Worm (Caenorhabditis elegans) whole organism, L1 larva: ENCODE measurements around the gene zif-1.
A peak's percentile ranks its signal among the peaks of the same experiment; 100 is the strongest.

Experiments
- C16A3.4 ChIP-seq: fragments of 150-350 bp; optimal IDR thresholded peaks from 2 replicates; lab custom pipeline; 2014; ENCODE audit warnings: missing biosample characterization, missing genetic modification characterization
- C34B4.2 ChIP-seq: sonication (generic microtip); optimal IDR thresholded peaks from 2 replicates; lab custom pipeline; 2017; ENCODE audit warnings: mild to moderate bottlenecking, missing genetic modification characterization, missing compliant biosample characterization
- Y116A8C.19 ChIP-seq: sonication (generic microtip); optimal IDR thresholded peaks from 2 replicates; lab custom pipeline; 2016; ENCODE audit warnings: missing compliant biosample characterization, missing genetic modification characterization, borderline replicate concordance
- alr-1 ChIP-seq: fragments of 200-800 bp; sonication (Bioruptor generic); optimal IDR thresholded peaks from 2 replicates; lab custom pipeline; 2018; ENCODE audit warnings: borderline replicate concordance, mild to moderate bottlenecking, missing genetic modification characterization, missing compliant biosample characterization
- blmp-1 ChIP-seq: fragments of 150-350 bp; optimal IDR thresholded peaks from 2 replicates; lab custom pipeline; 2014; ENCODE audit warnings: missing biosample characterization, missing genetic modification characterization
- dpl-1 ChIP-seq, 3 experiments: fragments of 150-350 bp in 2 of 3; sonication (generic microtip) in 1 of 3; optimal IDR thresholded peaks; 2 replicates each; lab custom pipeline; 2014 to 2017; ENCODE audit warnings: missing biosample characterization in 3 of 3, missing genetic modification characterization in 3 of 3, missing genetic modification reagents in 3 of 3
- dsc-1 ChIP-seq: sonication (generic microtip); optimal IDR thresholded peaks from 2 replicates; lab custom pipeline; 2016; ENCODE audit warnings: mild to moderate bottlenecking, missing genetic modification characterization, missing compliant biosample characterization
- efl-1 ChIP-seq, 4 experiments: fragments of 150-350 bp; optimal IDR thresholded peaks in 3 of 4; peaks in 1 of 4; 1 replicate in 1 of 4; 2 replicates in 3 of 4; lab custom pipeline; 2014; ENCODE audit warnings: missing biosample characterization in 2 of 4, missing genetic modification characterization in 2 of 4, missing genetic modification reagents in 2 of 4
- egl-13 ChIP-seq: sonication (generic microtip); optimal IDR thresholded peaks from 2 replicates; lab custom pipeline; 2016; ENCODE audit warnings: missing genotype, missing genetic modification reagents, missing genetic modification characterization, missing compliant biosample characterization
- elt-3 ChIP-seq, 6 experiments: fragments of 150-350 bp in 1 of 6; sonication (generic microtip); optimal IDR thresholded peaks; 2 replicates each; lab custom pipeline; 2017 to 2018; ENCODE audit warnings: missing biosample characterization in 6 of 6, missing genetic modification characterization in 6 of 6, inconsistent platforms in 1 of 6
- fkh-8 ChIP-seq: sonication (generic microtip); optimal IDR thresholded peaks from 2 replicates; lab custom pipeline; 2016; ENCODE audit warnings: mild to moderate bottlenecking, missing genetic modification characterization, missing compliant biosample characterization
- fos-1 ChIP-seq: fragments of 150-350 bp; optimal IDR thresholded peaks from 2 replicates; lab custom pipeline; 2014; ENCODE audit warnings: missing biosample characterization, missing genetic modification characterization
- hlh-17 ChIP-seq: fragments of 200-800 bp; sonication (Bioruptor generic); optimal IDR thresholded peaks from 2 replicates; lab custom pipeline; 2018; ENCODE audit warnings: missing genetic modification characterization, mild to moderate bottlenecking, missing compliant biosample characterization, moderate library complexity, borderline replicate concordance
- irx-1 ChIP-seq: sonication (generic microtip); optimal IDR thresholded peaks from 2 replicates; lab custom pipeline; 2016; ENCODE audit warnings: missing genetic modification characterization, missing compliant biosample characterization
- isw-1 ChIP-seq: fragments of 200-800 bp; sonication (Bioruptor generic); IDR thresholded peaks from 2 replicates; pipeline ENCODE4 v1.3.6; 2022; ENCODE audit warnings: missing genetic modification characterization, missing compliant biosample characterization
- lin-14 ChIP-seq: fragments of 200-800 bp; sonication (Bioruptor generic); optimal IDR thresholded peaks from 2 replicates; lab custom pipeline; 2018; ENCODE audit warnings: mild to moderate bottlenecking, missing genetic modification characterization, moderate library complexity, missing compliant biosample characterization
- lin-15B ChIP-seq: fragments of 150-350 bp; sonication (generic microtip); optimal IDR thresholded peaks from 3 replicates; lab custom pipeline; 2014; ENCODE audit warnings: missing biosample characterization, missing genetic modification characterization
- lin-35 ChIP-seq, 2 experiments: fragments of 150-350 bp; optimal IDR thresholded peaks; 2 replicates each; lab custom pipeline; 2014; ENCODE audit warnings: missing biosample characterization in 2 of 2, missing genetic modification characterization in 2 of 2, missing genetic modification reagents in 2 of 2
- lir-3 ChIP-seq: sonication (generic microtip); optimal IDR thresholded peaks from 2 replicates; lab custom pipeline; 2016; ENCODE audit warnings: mild to moderate bottlenecking, missing genetic modification characterization, moderate library complexity, missing compliant biosample characterization; ENCODE audit not compliant: poor library complexity
- lsy-2 ChIP-seq, 2 experiments: fragments of 150-350 bp; optimal IDR thresholded peaks; 2 replicates each; lab custom pipeline; 2014; ENCODE audit warnings: missing biosample characterization in 2 of 2, missing genetic modification characterization in 2 of 2
- mab-9 ChIP-seq: fragments of 200-800 bp; sonication (Bioruptor generic); IDR thresholded peaks from 2 replicates; pipeline ENCODE4 v1.3.6; 2022; ENCODE audit warnings: missing genetic modification reagents, missing genetic modification characterization, missing compliant biosample characterization
- mdl-1 ChIP-seq, 2 experiments: fragments of 150-350 bp; optimal IDR thresholded peaks; 2 replicates each; lab custom pipeline; 2014 to 2017; ENCODE audit warnings: missing biosample characterization in 2 of 2, missing genetic modification characterization in 2 of 2, inconsistent platforms in 1 of 2
- mep-1 ChIP-seq: fragments of 150-350 bp; optimal IDR thresholded peaks from 2 replicates; lab custom pipeline; 2014; ENCODE audit warnings: missing biosample characterization, missing genetic modification characterization
- nhr-19 ChIP-seq: fragments of 200-800 bp; sonication (Bioruptor generic); conservative IDR thresholded peaks from 2 replicates; pipeline ENCODE4 v1.3.6; 2022; ENCODE audit warnings: missing genetic modification characterization, missing compliant biosample characterization
- nhr-20 ChIP-seq: sonication (generic microtip); optimal IDR thresholded peaks from 2 replicates; lab custom pipeline; 2016; ENCODE audit warnings: mild to moderate bottlenecking, missing genetic modification characterization, missing compliant biosample characterization
- nhr-237 ChIP-seq: fragments of 150-350 bp; optimal IDR thresholded peaks from 2 replicates; lab custom pipeline; 2014; ENCODE audit warnings: missing biosample characterization, missing genetic modification characterization
- nhr-28 ChIP-seq: fragments of 150-350 bp; optimal IDR thresholded peaks from 2 replicates; lab custom pipeline; 2014; ENCODE audit warnings: missing biosample characterization, missing genetic modification characterization
- nhr-47 ChIP-seq: sonication (generic microtip); optimal IDR thresholded peaks from 2 replicates; lab custom pipeline; 2016; ENCODE audit warnings: mild to moderate bottlenecking, missing genetic modification characterization, moderate library complexity, missing compliant biosample characterization
- nhr-71 ChIP-seq: sonication (generic microtip); optimal IDR thresholded peaks from 2 replicates; lab custom pipeline; 2016; ENCODE audit warnings: mild to moderate bottlenecking, missing genetic modification characterization, moderate library complexity, missing compliant biosample characterization
- nhr-76 ChIP-seq: sonication (generic microtip); optimal IDR thresholded peaks from 2 replicates; lab custom pipeline; 2017; ENCODE audit warnings: missing biosample characterization, missing genetic modification characterization
- nhr-85 ChIP-seq: sonication (generic microtip); peaks from one replicate; lab custom pipeline; 2016; ENCODE audit warnings: missing genetic modification characterization, inconsistent platforms, missing compliant biosample characterization
- nhr-90 ChIP-seq: sonication (generic microtip); optimal IDR thresholded peaks from 2 replicates; lab custom pipeline; 2016; ENCODE audit warnings: mild to moderate bottlenecking, missing genetic modification characterization, missing compliant biosample characterization; ENCODE audit not compliant: poor library complexity
- rnt-1 ChIP-seq: sonication (generic microtip); optimal IDR thresholded peaks from 2 replicates; lab custom pipeline; 2016; ENCODE audit warnings: mild to moderate bottlenecking, missing genetic modification characterization, moderate library complexity, missing compliant biosample characterization
- skn-1 ChIP-seq: fragments of 150-350 bp; optimal IDR thresholded peaks from 2 replicates; lab custom pipeline; 2014; ENCODE audit warnings: missing biosample characterization, missing genetic modification characterization
- snu-23 ChIP-seq: sonication (generic microtip); optimal IDR thresholded peaks from 2 replicates; lab custom pipeline; 2016; ENCODE audit warnings: missing genetic modification characterization, missing compliant biosample characterization
- sox-4 ChIP-seq: sonication (generic microtip); optimal IDR thresholded peaks from 2 replicates; lab custom pipeline; 2016; ENCODE audit warnings: missing genetic modification characterization, missing compliant biosample characterization
- sptf-1 ChIP-seq: fragments of 150-350 bp; optimal IDR thresholded peaks from 2 replicates; lab custom pipeline; 2014; ENCODE audit warnings: missing biosample characterization, missing genetic modification characterization
- swsn-7 ChIP-seq: sonication (generic microtip); optimal IDR thresholded peaks from 2 replicates; lab custom pipeline; 2016; ENCODE audit warnings: missing genetic modification characterization, missing compliant biosample characterization
- tbx-2 ChIP-seq: sonication (generic microtip); optimal IDR thresholded peaks from 2 replicates; lab custom pipeline; 2016; ENCODE audit warnings: missing genetic modification characterization, missing compliant biosample characterization
- unc-130 ChIP-seq: fragments of 150-350 bp; optimal IDR thresholded peaks from 2 replicates; lab custom pipeline; 2017; ENCODE audit warnings: missing biosample characterization, missing genetic modification characterization, inconsistent platforms
- unc-86 ChIP-seq: sonication (generic microtip); optimal IDR thresholded peaks from 2 replicates; lab custom pipeline; 2016; ENCODE audit warnings: missing genetic modification characterization, missing compliant biosample characterization
- xbp-1 ChIP-seq: sonication (generic microtip); optimal IDR thresholded peaks from 2 replicates; lab custom pipeline; 2016; ENCODE audit warnings: missing genetic modification characterization, missing compliant biosample characterization
- zip-4 ChIP-seq: fragments of 200-800 bp; sonication (Bioruptor generic); optimal IDR thresholded peaks from 2 replicates; lab custom pipeline; 2018; ENCODE audit warnings: mild to moderate bottlenecking, missing genetic modification characterization, moderate library complexity, missing compliant biosample characterization
- ztf-11 ChIP-seq, 2 experiments: sonication (generic microtip); optimal IDR thresholded peaks; 2 replicates each; lab custom pipeline; 2016 to 2017; ENCODE audit warnings: missing genetic modification characterization in 2 of 2, missing biosample characterization in 1 of 2, missing compliant biosample characterization in 1 of 2
- ztf-4 ChIP-seq: fragments of 150-350 bp; optimal IDR thresholded peaks from 2 replicates; lab custom pipeline; 2014; ENCODE audit warnings: missing biosample characterization, missing genetic modification characterization

zif-1 gene

ce11 chrIII:9002545-9002944, at the start of gene zif-1, which contains the start of gene F59B2.15:
Gene zif-1 (plus strand): TSS chrIII:9002779.
Gene F59B2.15 (minus strand): TSS chrIII:9002645.
- no peak for TF ChIP-seq efl-1 (optimal IDR thresholded peaks at IDR 0.05; lab: Kevin White, UChicago)
- no peak for TF ChIP-seq efl-1 (GFP tag; optimal IDR thresholded peaks at IDR 0.05 in 1 of 2; lab: Kevin White, UChicago)

ce11 chrIII:8955536-8955935, 47.0 kb upstream of the zif-1 start:
- TF ChIP-seq nhr-28 (tag; lab: Kevin White, UChicago) (no peak), lir-3 (tag; lab: Kevin White, UChicago) (no peak), C34B4.2 (tag; lab: Kevin White, UChicago) (no peak), nhr-90 (tag; lab: Kevin White, UChicago) (no peak), hlh-17 (GFP tag; lab: Kevin White, UChicago) (no peak), alr-1 (tag; lab: Kevin White, UChicago) (no peak)

- TF ChIP-seq sox-4 (tag; lab: Kevin White, UChicago) (no peak), nhr-71 (tag; lab: Kevin White, UChicago) (peak; percentile 80), ztf-11 (tag; optimal IDR thresholded peaks at IDR 0.05; lab: Kevin White, UChicago) (peak in 1 of 2 experiments; percentile 7), C16A3.4 (tag; lab: Kevin White, UChicago) (peak; percentile 66), fkh-8 (tag; lab: Kevin White, UChicago) (peak; percentile 27), nhr-76 (tag; lab: Kevin White, UChicago) (no peak), lin-14 (GFP tag; lab: Kevin White, UChicago) (peak; percentile 70), nhr-20 (peak; percentile 74), unc-130 (tag; lab: Kevin White, UChicago) (peak; percentile 26), mep-1 (tag; lab: Kevin White, UChicago) (peak; percentile 72), egl-13 (tag; lab: Kevin White, UChicago) (peak; percentile 65), ztf-4 (tag; lab: Kevin White, UChicago) (peak; percentile 11), zip-4 (no peak), snu-23 (GFP tag; lab: Kevin White, UChicago) (peak; percentile 80), efl-1 (optimal IDR thresholded peaks at IDR 0.05; lab: Kevin White, UChicago) (peak; percentile 57 to 79), efl-1 (GFP tag; optimal IDR thresholded peaks at IDR 0.05 in 1 of 2; lab: Kevin White, UChicago) (peak; percentile 82 to 96), blmp-1 (tag; lab: Kevin White, UChicago) (peak; percentile 70), skn-1 (tag; lab: Kevin White, UChicago) (peak; percentile 71), tbx-2 (peak; percentile 72), alr-1 (tag; lab: Kevin White, UChicago) (no peak), dsc-1 (tag; lab: Kevin White, UChicago) (peak; percentile 61), nhr-85 (tag; lab: Kevin White, UChicago) (peak; percentile 45), mab-9 (GFP tag; lab: Robert Waterston, UW) (no peak), isw-1 (peak; percentile 12; the same call in 1 of the 2 replicates), rnt-1 (peak; percentile 68), xbp-1 (tag; lab: Kevin White, UChicago) (peak; percentile 73), nhr-237 (tag; lab: Kevin White, UChicago) (no peak), nhr-19 (GFP tag; lab: Robert Waterston, UW) (peak; percentile 63), lsy-2 (tag; optimal IDR thresholded peaks at IDR 0.05; lab: Kevin White, UChicago) (peak; percentile 92 to 98), dpl-1 (GFP tag; optimal IDR thresholded peaks at IDR 0.05; lab: Kevin White, UChicago) (peak; percentile 75 to 86 (median 79)), mdl-1 (tag; optimal IDR thresholded peaks at IDR 0.05; lab: Kevin White, UChicago) (peak in 1 of 2 experiments; percentile 67), nhr-90 (tag; lab: Kevin White, UChicago) (peak; percentile 47), elt-3 (tag; optimal IDR thresholded peaks at IDR 0.05; lab: Kevin White, UChicago) (peak in 1 of 6 experiments; percentile 56), lin-15B (tag; lab: Kevin White, UChicago) (peak; percentile 37), lir-3 (tag; lab: Kevin White, UChicago) (peak; percentile 68), unc-86 (tag; lab: Kevin White, UChicago) (peak; percentile 69), irx-1 (peak; percentile 8), Y116A8C.19 (tag; lab: Kevin White, UChicago) (no peak), fos-1 (peak; percentile 21), lin-35 (GFP tag; optimal IDR thresholded peaks at IDR 0.05; lab: Kevin White, UChicago) (peak; percentile 76 to 90), sptf-1 (tag; lab: Kevin White, UChicago) (no peak), hlh-17 (GFP tag; lab: Kevin White, UChicago) (no peak), swsn-7 (tag; lab: Kevin White, UChicago) (peak; percentile 74), nhr-47 (peak; percentile 76)
Observed at ce11 chrIII:8956146-8956646, 46.4 kb upstream of the zif-1 start, which contains the start of the genes ZK643.5 and ZK643.2. Gene ZK643.5 (minus strand): TSS chrIII:8956196. Gene ZK643.2 (plus strand): TSS chrIII:8956540.
